Fruit fly (Drosophila melanogaster) whole organism, wandering third instar larva: ENCODE results near the gene Cep135.
A peak's percentile ranks its signal among the peaks of the same experiment; 100 is the strongest.

Experiments used
- CG9705 ChIP-seq: fragments of 200-800 bp; sonication (Bioruptor generic); optimal IDR thresholded peaks from 2 replicates; lab custom pipeline; 2018; ENCODE audit warnings: missing biosample characterization, mild to moderate bottlenecking, missing genetic modification characterization
- CrebA ChIP-seq: fragments of 200-800 bp; sonication (Bioruptor generic); optimal IDR thresholded peaks from 2 replicates; lab custom pipeline; 2016; ENCODE audit warnings: missing biosample characterization, mild to moderate bottlenecking, missing genetic modification characterization, borderline replicate concordance
- Dfd ChIP-seq: fragments of >200 bp; optimal IDR thresholded peaks from 2 replicates; lab custom pipeline; 2017; ENCODE audit warnings: missing biosample characterization, missing genetic modification characterization
- Dif ChIP-seq: fragments of 200-275, 200-300 bp; sonication (Bioruptor generic); optimal IDR thresholded peaks from 2 replicates; lab custom pipeline; 2018; ENCODE audit warnings: missing biosample characterization, missing genetic modification characterization; ENCODE audit not compliant: partially characterized antibody
- HLH106 ChIP-seq: fragments of 200-800 bp; optimal IDR thresholded peaks from 3 replicates; lab custom pipeline; 2019; ENCODE audit warnings: missing biosample characterization, mild to moderate bottlenecking, missing genetic modification characterization, moderate library complexity
- Hnf4 ChIP-seq: fragments of 200-800 bp; sonication (Bioruptor generic); optimal IDR thresholded peaks from 2 replicates; lab custom pipeline; 2016; ENCODE audit warnings: missing biosample characterization, mild to moderate bottlenecking, missing genetic modification characterization
- Hr78 ChIP-seq: fragments of >200 bp; optimal IDR thresholded peaks from 2 replicates; lab custom pipeline; 2017; ENCODE audit warnings: missing biosample characterization, missing genetic modification characterization
- Hr83 ChIP-seq: fragments of 200-300 bp; sonication (Bioruptor generic); optimal IDR thresholded peaks from 2 replicates; lab custom pipeline; 2016; ENCODE audit warnings: missing biosample characterization, mild to moderate bottlenecking, missing genetic modification characterization, moderate library complexity; ENCODE audit not compliant: poor library complexity, severe bottlenecking
- Jra ChIP-seq: sonication (Bioruptor generic); optimal IDR thresholded peaks from 2 replicates; lab custom pipeline; 2016; ENCODE audit warnings: missing biosample characterization, missing genetic modification characterization
- Mio ChIP-seq: sonication (Bioruptor generic); optimal IDR thresholded peaks from 2 replicates; lab custom pipeline; 2016; ENCODE audit warnings: missing biosample characterization, missing genetic modification characterization
- Myc ChIP-seq: fragments of >200 bp; optimal IDR thresholded peaks from 2 replicates; lab custom pipeline; 2017
- N ChIP-seq: fragments of >200 bp; optimal IDR thresholded peaks from 2 replicates; lab custom pipeline; 2018; ENCODE audit warnings: missing biosample characterization, missing external identifiers, missing genetic modification characterization
- OdsH ChIP-seq: fragments of 200-800 bp; sonication (Bioruptor generic); optimal IDR thresholded peaks from 2 replicates; lab custom pipeline; 2016; ENCODE audit warnings: missing biosample characterization, mild to moderate bottlenecking, missing genetic modification characterization
- Rel ChIP-seq, 2 experiments: fragments of 200-800 bp; sonication (Bioruptor generic) in 1 of 2; optimal IDR thresholded peaks; 2 replicates in 1 of 2; 3 replicates in 1 of 2; lab custom pipeline; 2016 to 2019; ENCODE audit warnings: mild to moderate bottlenecking in 2 of 2, missing biosample characterization in 2 of 2, missing genetic modification characterization in 2 of 2, moderate library complexity in 1 of 2
- Sp1 ChIP-seq: fragments of 200-800 bp; sonication (Bioruptor generic); optimal IDR thresholded peaks from 3 replicates; lab custom pipeline; 2019; ENCODE audit warnings: missing biosample characterization, mild to moderate bottlenecking, missing genetic modification characterization, moderate library complexity
- br ChIP-seq: fragments of 200-800 bp; sonication (Bioruptor generic); optimal IDR thresholded peaks from 2 replicates; lab custom pipeline; 2016; ENCODE audit warnings: missing biosample characterization, missing genetic modification characterization
- brk ChIP-seq: fragments of 200-800 bp; sonication (Bioruptor generic); optimal IDR thresholded peaks from 2 replicates; lab custom pipeline; 2016; ENCODE audit warnings: missing biosample characterization, mild to moderate bottlenecking, missing genetic modification characterization
- dl ChIP-seq, 2 experiments: fragments of 175-275, 200-275 bp in 1 of 2; fragments of 200-275 bp in 1 of 2; sonication (Bioruptor generic); optimal IDR thresholded peaks; lab custom pipeline; 2018; ENCODE audit warnings: mild to moderate bottlenecking in 2 of 2, missing biosample characterization in 2 of 2, missing genetic modification characterization in 2 of 2, moderate library complexity in 2 of 2; ENCODE audit not compliant: partially characterized antibody in 2 of 2, insufficient read depth in 1 of 2
- dmrt93B ChIP-seq: fragments of 200-800 bp; sonication (Bioruptor generic); optimal IDR thresholded peaks from 2 replicates; lab custom pipeline; 2018; ENCODE audit warnings: missing biosample characterization, mild to moderate bottlenecking, missing genetic modification characterization
- dsf ChIP-seq: sonication (Bioruptor generic); optimal IDR thresholded peaks from 2 replicates; lab custom pipeline; 2016; ENCODE audit warnings: missing biosample characterization, missing genetic modification characterization, borderline replicate concordance
- ey ChIP-seq: fragments of 200-800 bp; sonication (Bioruptor generic); optimal IDR thresholded peaks from 2 replicates; lab custom pipeline; 2016; ENCODE audit warnings: missing biosample characterization, missing genetic modification characterization
- foxo ChIP-seq, 2 experiments: fragments of 200-800 bp; sonication (Bioruptor generic); optimal IDR thresholded peaks; 2 replicates in 1 of 2; 3 replicates in 1 of 2; lab custom pipeline; 2016 to 2017; ENCODE audit warnings: missing biosample characterization in 2 of 2, missing genetic modification characterization in 2 of 2
- fru ChIP-seq: fragments of 200-800 bp; sonication (Bioruptor generic); optimal IDR thresholded peaks from 3 replicates; lab custom pipeline; 2016; ENCODE audit warnings: missing biosample characterization, mild to moderate bottlenecking, missing genetic modification characterization
- h ChIP-seq: fragments of 200-800 bp; sonication (Bioruptor generic); optimal IDR thresholded peaks from 3 replicates; lab custom pipeline; 2016; ENCODE audit warnings: missing biosample characterization, mild to moderate bottlenecking, missing genetic modification characterization
- jim ChIP-seq: fragments of 175-275, 200-325 bp; sonication (Bioruptor generic); optimal IDR thresholded peaks from 2 replicates; lab custom pipeline; 2016; ENCODE audit warnings: missing biosample characterization, mild to moderate bottlenecking, missing genetic modification characterization
- pan ChIP-seq: fragments of >200 bp; optimal IDR thresholded peaks from 2 replicates; lab custom pipeline; 2017
- psq ChIP-seq: fragments of 200-800 bp; sonication (Bioruptor generic); optimal IDR thresholded peaks from 3 replicates; lab custom pipeline; 2017; ENCODE audit warnings: missing biosample characterization, mild to moderate bottlenecking, missing genetic modification characterization, moderate library complexity
- rgr ChIP-seq: fragments of 200-800 bp; sonication (Bioruptor generic); optimal IDR thresholded peaks from 3 replicates; lab custom pipeline; 2016; ENCODE audit warnings: missing biosample characterization, mild to moderate bottlenecking, missing genetic modification characterization
- sage ChIP-seq: fragments of 200-800 bp; sonication (Bioruptor generic); optimal IDR thresholded peaks from 2 replicates; lab custom pipeline; 2016; ENCODE audit warnings: missing biosample characterization, mild to moderate bottlenecking, missing genetic modification characterization
- sv ChIP-seq: fragments of 200-800 bp; sonication (Bioruptor generic); optimal IDR thresholded peaks from 3 replicates; lab custom pipeline; 2016; ENCODE audit warnings: missing biosample characterization, missing genetic modification characterization
- usp ChIP-seq: fragments of >200 bp; optimal IDR thresholded peaks from 2 replicates; lab custom pipeline; 2017; ENCODE audit warnings: missing biosample characterization, missing genetic modification characterization
- woc ChIP-seq: sonication (Bioruptor generic); optimal IDR thresholded peaks from 2 replicates; lab custom pipeline; 2016; ENCODE audit warnings: missing biosample characterization, mild to moderate bottlenecking, missing genetic modification characterization

The Cep135 gene

dm6 chr3L:15142004-15142890, 25.7 kb downstream of the Cep135 start, which contains the start of gene Pdi:
TSS of gene Pdi (minus strand) at chr3L:15142840.
- TF ChIP-seq sv (GFP tag; lab: Kevin White, UChicago) (no peak), br (GFP tag; lab: Kevin White, UChicago) (peak; percentile 45), rgr (GFP tag; lab: Kevin White, UChicago) (peak; percentile 43), Hr83 (GFP tag; lab: Kevin White, UChicago) (peak; percentile 84), Jra (GFP tag; lab: Kevin White, UChicago) (peak; percentile 9), OdsH (GFP tag; lab: Kevin White, UChicago) (no peak), ey (GFP tag; lab: Kevin White, UChicago) (peak; percentile 10), Rel (GFP tag; optimal IDR thresholded peaks at IDR 0.05; lab: Kevin White, UChicago) (no peak), Rel (tag; optimal IDR thresholded peaks at IDR 0.05; lab: Kevin White, UChicago) (peak; percentile 69), woc (GFP tag; lab: Kevin White, UChicago) (peak; percentile 12), Hr78 (GFP tag; lab: Kevin White, UChicago) (no peak), fru (GFP tag; lab: Kevin White, UChicago) (peak; percentile 21), dl (GFP tag; optimal IDR thresholded peaks at IDR 0.05; lab: Kevin White, UChicago; ENCODE audit: insufficient read depth in 1 of 2, partially characterized antibody in 2 of 2) (peak in 1 of 2 experiments; percentile 32), CG9705 (GFP tag; lab: Kevin White, UChicago) (no peak), Dif (GFP tag; lab: Kevin White, UChicago) (peak; percentile 57), foxo (GFP tag; optimal IDR thresholded peaks at IDR 0.05; lab: Kevin White, UChicago) (peak in 1 of 2 experiments; percentile 36), Sp1 (GFP tag; lab: Kevin White, UChicago) (peak; percentile 20), CrebA (GFP tag; lab: Kevin White, UChicago) (peak; percentile 98), h (peak; percentile 47), jim (GFP tag; lab: Kevin White, UChicago) (peak; percentile 50), HLH106 (peak; percentile 26), sage (GFP tag; lab: Kevin White, UChicago) (no peak), Hnf4 (GFP tag; lab: Kevin White, UChicago) (peak; percentile 68), psq (GFP tag; lab: Kevin White, UChicago) (no peak)

- no peak for TF ChIP-seq Hnf4 (GFP tag; lab: Kevin White, UChicago)
- TF ChIP-seq OdsH (GFP tag; lab: Kevin White, UChicago): no peak
- peak; percentile 11 for TF ChIP-seq CG9705 (GFP tag; lab: Kevin White, UChicago)
- TF ChIP-seq Dfd (GFP tag; lab: Kevin White, UChicago): no peak
- TF ChIP-seq pan (lab: Kevin White, UChicago): no peak
- TF ChIP-seq dmrt93B: no peak
- TF ChIP-seq Mio: no peak
- TF ChIP-seq dsf (GFP tag; lab: Kevin White, UChicago): no peak
- no peak for TF ChIP-seq Myc
- no peak for TF ChIP-seq rgr (GFP tag; lab: Kevin White, UChicago)
- no peak for TF ChIP-seq Sp1 (GFP tag; lab: Kevin White, UChicago)
- TF ChIP-seq Rel (GFP tag; optimal IDR thresholded peaks at IDR 0.05; lab: Kevin White, UChicago): no peak
- TF ChIP-seq Rel (tag; optimal IDR thresholded peaks at IDR 0.05; lab: Kevin White, UChicago): no peak
- peak; percentile 2 for TF ChIP-seq HLH106
- TF ChIP-seq N (GFP tag; lab: Kevin White, UChicago): no peak
These were observed 26.6 kb downstream of the Cep135 start for dm6 chr3L:15143108-15143507.

- TF ChIP-seq Sp1 (GFP tag; lab: Kevin White, UChicago) (peak; percentile 6), usp (GFP tag; lab: Kevin White, UChicago) (no peak), Hnf4 (GFP tag; lab: Kevin White, UChicago) (peak; percentile 32), Rel (GFP tag; optimal IDR thresholded peaks at IDR 0.05; lab: Kevin White, UChicago) (no peak), Rel (tag; optimal IDR thresholded peaks at IDR 0.05; lab: Kevin White, UChicago) (peak; percentile 78), psq (GFP tag; lab: Kevin White, UChicago) (no peak), brk (GFP tag; lab: Kevin White, UChicago) (peak; percentile 57), Myc (no peak), Jra (GFP tag; lab: Kevin White, UChicago) (peak; percentile 5), woc (GFP tag; lab: Kevin White, UChicago) (peak; percentile 22), h (peak; percentile 32), foxo (GFP tag; optimal IDR thresholded peaks at IDR 0.05; lab: Kevin White, UChicago) (peak in 1 of 2 experiments; percentile 15)
- TF ChIP-seq, all 38 proteins: peak for 8
These were observed 27.4 kb downstream of the Cep135 start, which contains the start of the genes CG32147 and Pex3 for dm6 chr3L:15143638-15144600. TSS of gene CG32147 (minus strand) at chr3L:15144059. TSS of gene Pex3 (plus strand) at chr3L:15144355.
